Worm (Caenorhabditis elegans): ENCODE measurements around the gene F46C5.6.

F46C5.6 gene

ce11 chrII:8866844-8867243 lies 22.5 kb upstream of the F46C5.6 start:
- TF ChIP-seq pqm-1 (tag; optimal IDR thresholded peaks at IDR 0.05), result peak; percentile 67
- peak; percentile 83 for TF ChIP-seq elt-2 (tag; optimal IDR thresholded peaks at IDR 0.05)
- TF ChIP-seq unc-62 (GFP tag; optimal IDR thresholded peaks at IDR 0.05), result no peak
- TF ChIP-seq ceh-82 (tag; optimal IDR thresholded peaks at IDR 0.05), result no peak
- peak; percentile 21 for TF ChIP-seq jun-1 (tag; optimal IDR thresholded peaks at IDR 0.05)

ce11 chrII:8865078-8865477 lies 20.8 kb upstream of the F46C5.6 start, which contains the start of gene npr-20:
Gene npr-20 (minus strand): TSS chrII:8865178.
- TF ChIP-seq elt-2 (tag; optimal IDR thresholded peaks at IDR 0.05), result peak; percentile 10
- no peak for TF ChIP-seq zag-1 (tag; optimal IDR thresholded peaks at IDR 0.05)

- TF ChIP-seq mml-1 (tag; optimal IDR thresholded peaks at IDR 0.05) (no peak), zag-1 (tag; optimal IDR thresholded peaks at IDR 0.05) (no peak), unc-62 (GFP tag; optimal IDR thresholded peaks at IDR 0.05) (no peak), daf-12 (tag; optimal IDR thresholded peaks at IDR 0.05) (no peak), ZK546.5 (tag; optimal IDR thresholded peaks at IDR 0.05) (no peak), pqm-1 (tag; optimal IDR thresholded peaks at IDR 0.05) (no peak), snpc-4 (tag; optimal IDR thresholded peaks at IDR 0.05) (no peak), lin-39 (tag; optimal IDR thresholded peaks at IDR 0.05) (no peak), ceh-16 (tag; optimal IDR thresholded peaks at IDR 0.05) (no peak), aly-2 (tag; optimal IDR thresholded peaks at IDR 0.05) (no peak), nhr-23 (tag; optimal IDR thresholded peaks at IDR 0.05) (no peak), elt-1 (tag; optimal IDR thresholded peaks at IDR 0.05) (no peak)
Observed at ce11 chrII:8859596-8859995, 15.3 kb upstream of the F46C5.6 start, which contains the start of gene snb-6. Gene snb-6 (minus strand): TSS chrII:8859696.

- TF ChIP-seq nhr-237 (tag; optimal IDR thresholded peaks at IDR 0.05) (no peak), nhr-23 (tag; optimal IDR thresholded peaks at IDR 0.05) (no peak), nfya-1 (tag; optimal IDR thresholded peaks at IDR 0.05; ENCODE audit: insufficient read depth) (no peak), lin-15B (tag; optimal IDR thresholded peaks at IDR 0.05) (no peak), sea-2 (GFP tag; optimal IDR thresholded peaks at IDR 0.05) (no peak), ceh-82 (tag; optimal IDR thresholded peaks at IDR 0.05) (no peak), eor-1 (tag; optimal IDR thresholded peaks at IDR 0.05) (no peak), elt-3 (tag; optimal IDR thresholded peaks at IDR 0.05) (no peak), nhr-77 (tag; optimal IDR thresholded peaks at IDR 0.05) (no peak), ztf-4 (tag; optimal IDR thresholded peaks at IDR 0.05) (no peak), ZK546.5 (tag; optimal IDR thresholded peaks at IDR 0.05) (no peak), pha-4 (tag; optimal IDR thresholded peaks at IDR 0.05) (no peak), skn-1 (tag; optimal IDR thresholded peaks at IDR 0.05) (no peak)
Observed at ce11 chrII:8857074-8857473, 12.8 kb upstream of the F46C5.6 start.

- peak; percentile 23 for TF ChIP-seq nhr-25 (tag; optimal IDR thresholded peaks at IDR 0.05)
- TF ChIP-seq nhr-76 (tag; optimal IDR thresholded peaks at IDR 0.05), result no peak
Observed at ce11 chrII:8856524-8856923, 12.2 kb upstream of the F46C5.6 start.

ce11 chrII:8854874-8855273 lies 10.6 kb upstream of the F46C5.6 start:
- no peak for TF ChIP-seq mml-1 (tag; optimal IDR thresholded peaks at IDR 0.05)
- peak; percentile 24 for TF ChIP-seq nhr-25 (tag; optimal IDR thresholded peaks at IDR 0.05)
- no peak for TF ChIP-seq ceh-28 (tag; optimal IDR thresholded peaks at IDR 0.05)

- peak; percentile 60 for TF ChIP-seq nhr-23 (tag; optimal IDR thresholded peaks at IDR 0.05)
- TF ChIP-seq ztf-4 (tag; optimal IDR thresholded peaks at IDR 0.05), result no peak
- peak; percentile 73 for TF ChIP-seq nhr-43 (tag; optimal IDR thresholded peaks at IDR 0.05; ENCODE audit: poor library complexity, severe bottlenecking)
- TF ChIP-seq ZK546.5 (tag; optimal IDR thresholded peaks at IDR 0.05), result no peak
- no peak for TF ChIP-seq jun-1 (tag; optimal IDR thresholded peaks at IDR 0.05)
- no peak for TF ChIP-seq nhr-77 (tag; optimal IDR thresholded peaks at IDR 0.05)
- TF ChIP-seq pha-4 (tag; optimal IDR thresholded peaks at IDR 0.05), result no peak
- peak in 1 of 3 experiments; percentile 69 for TF ChIP-seq elt-3 (tag; optimal IDR thresholded peaks at IDR 0.05)
- TF ChIP-seq hmg-11 (tag; optimal IDR thresholded peaks at IDR 0.05), result no peak
- TF ChIP-seq ceh-28 (tag; optimal IDR thresholded peaks at IDR 0.05), result no peak
- no peak for TF ChIP-seq mdl-1 (tag; optimal IDR thresholded peaks at IDR 0.05)
- TF ChIP-seq nhr-25 (tag; optimal IDR thresholded peaks at IDR 0.05), result peak; percentile 68
- peak; percentile 15 for TF ChIP-seq unc-62 (GFP tag; optimal IDR thresholded peaks at IDR 0.05)
Observed at ce11 chrII:8853960-8854359, 9.6 kb upstream of the F46C5.6 start.
